Worm (Caenorhabditis elegans) whole organism, young adult: Measurements from ENCODE around the gene daam-1.

Experiments used
- ama-1 ChIP-seq, 3 experiments: fragments of 150-350 bp in 1 of 3; sonication (generic microtip) in 2 of 3; optimal IDR thresholded peaks; 2 replicates each; lab custom pipeline; 2014 to 2018; ENCODE audit warnings: missing biosample characterization in 2 of 3, missing genetic modification characterization in 2 of 3, missing genetic modification reagents in 2 of 3
- lir-1 ChIP-seq: fragments of 200-800 bp; sonication (Bioruptor generic); conservative IDR thresholded peaks from 2 replicates; pipeline ENCODE4 v1.3.6; 2022; ENCODE audit warnings: missing genetic modification reagents, missing genetic modification characterization, missing compliant biosample characterization
- pha-4 ChIP-seq: fragments of 150-350 bp; sonication (generic microtip); optimal IDR thresholded peaks from 2 replicates; lab custom pipeline; 2014; ENCODE audit warnings: missing biosample characterization, missing genetic modification reagents, missing genetic modification characterization
- sea-2 ChIP-seq: fragments of 200-800 bp; sonication (Bioruptor generic); IDR thresholded peaks from 2 replicates; pipeline ENCODE4 v1.3.6; 2022; ENCODE audit warnings: missing genetic modification characterization, missing compliant biosample characterization

- TF ChIP-seq sea-2 (GFP tag; lab: Robert Waterston, UW) = no peak
- TF ChIP-seq pha-4 (tag; lab: Kevin White, UChicago) = no peak
- TF ChIP-seq ama-1 (optimal IDR thresholded peaks at IDR 0.05; lab: Kevin White, UChicago) = no peak
- TF ChIP-seq ama-1 (GFP tag; optimal IDR thresholded peaks at IDR 0.05; lab: Kevin White, UChicago) = no peak
- no peak for TF ChIP-seq lir-1 (GFP tag; lab: Robert Waterston, UW)
Measured at ce11 chrV:122750-123149, 39.1 kb upstream of the daam-1 start, which contains the start of gene cgp-1.
